Fruit fly (Drosophila melanogaster): ENCODE results near the gene CHMP2B.

Gene CHMP2B

dm6 chr3L:5133704-5134430 is 5.6 kb upstream of the CHMP2B start, which contains the start of gene Yod1 (continued):
- TF ChIP-seq slbo (GFP tag; IDR thresholded peaks at IDR 0.05) (no peak), D19A (tag; optimal IDR thresholded peaks at IDR 0.05) (no peak), NFAT (GFP tag; IDR thresholded peaks at IDR 0.05) (no peak), schlank (tag; optimal IDR thresholded peaks at IDR 0.05) (no peak), Gug (GFP tag; IDR thresholded peaks at IDR 0.05) (no peak), mld (GFP tag; IDR thresholded peaks at IDR 0.05; ENCODE audit: partially characterized antibody) (peak; percentile 50; the same call in 2 of the 3 replicates), Ets65A (GFP tag) (no peak), CG2712 (tag; optimal IDR thresholded peaks at IDR 0.05) (peak; percentile 46), ap (GFP tag; IDR thresholded peaks at IDR 0.05) (no peak), ara (GFP tag; IDR thresholded peaks at IDR 0.05) (no peak), Spps (tag; optimal IDR thresholded peaks at IDR 0.05) (no peak), Scr (GFP tag; IDR thresholded peaks at IDR 0.05; ENCODE audit: partially characterized antibody) (peak; percentile 67), zfh1 (GFP tag; IDR thresholded peaks at IDR 0.05) (no peak), CG6765 (GFP tag; optimal IDR thresholded peaks at IDR 0.05) (no peak), nerfin-1 (tag; optimal IDR thresholded peaks at IDR 0.05) (no peak), CG18619 (GFP tag; optimal IDR thresholded peaks at IDR 0.05) (no peak), MESR4 (GFP tag; optimal IDR thresholded peaks at IDR 0.05) (peak; percentile 76), danr (GFP tag; IDR thresholded peaks at IDR 0.05) (no peak), CG31224 (GFP tag; IDR thresholded peaks at IDR 0.05) (no peak), CG4360 (GFP tag; IDR thresholded peaks at IDR 0.05) (peak; percentile 42; the same call in 1 of the 2 replicates), tap (tag; optimal IDR thresholded peaks at IDR 0.05) (no peak), CHES-1-like (GFP tag; optimal IDR thresholded peaks at IDR 0.05) (no peak), yki (optimal IDR thresholded peaks at IDR 0.05) (no peak), lmd (GFP tag; IDR thresholded peaks at IDR 0.05) (no peak), CG10979 (tag; optimal IDR thresholded peaks at IDR 0.05) (no peak), CG17829 (tag; optimal IDR thresholded peaks at IDR 0.05) (peak; percentile 37), fd3F (GFP tag; optimal IDR thresholded peaks at IDR 0.05) (no peak), HmgD (GFP tag; optimal IDR thresholded peaks at IDR 0.05) (no peak), Blimp-1 (GFP tag; optimal IDR thresholded peaks at IDR 0.05) (no peak), Bteb2 (GFP tag; optimal IDR thresholded peaks at IDR 0.05) (no peak), NC2α (GFP tag; optimal IDR thresholded peaks at IDR 0.05) (no peak), Bgb (GFP tag; IDR thresholded peaks at IDR 0.05; ENCODE audit: partially characterized antibody) (peak; percentile 76; the same call in 1 of the 2 replicates), shn (GFP tag; optimal IDR thresholded peaks at IDR 0.05) (no peak), pb (GFP tag; optimal IDR thresholded peaks at IDR 0.05) (no peak), cg (GFP tag; optimal IDR thresholded peaks at IDR 0.05) (no peak), Gsc (GFP tag; IDR thresholded peaks at IDR 0.05) (no peak), stwl (tag; optimal IDR thresholded peaks at IDR 0.05) (peak; percentile 97), Fer1 (GFP tag; optimal IDR thresholded peaks at IDR 0.05) (no peak), CG10267 (tag; optimal IDR thresholded peaks at IDR 0.05) (peak; percentile 46), chif (GFP tag; optimal IDR thresholded peaks at IDR 0.05) (no peak), ci (GFP tag; IDR thresholded peaks at IDR 0.05) (no peak), Atf6 (GFP tag; IDR thresholded peaks at IDR 0.05) (no peak), grn (GFP tag; optimal IDR thresholded peaks at IDR 0.05) (no peak), CG10654 (GFP tag; optimal IDR thresholded peaks at IDR 0.05) (no peak), CG4707 (GFP tag; optimal IDR thresholded peaks at IDR 0.05) (no peak), prd (optimal IDR thresholded peaks at IDR 0.05) (no peak), prd (GFP tag; IDR thresholded peaks at IDR 0.05) (no peak), org-1 (GFP tag; optimal IDR thresholded peaks at IDR 0.05) (no peak), CG6683 (GFP tag; optimal IDR thresholded peaks at IDR 0.05) (no peak), D (optimal IDR thresholded peaks at IDR 0.05) (no peak), D (GFP tag; optimal IDR thresholded peaks at IDR 0.05) (no peak), gt (GFP tag; IDR thresholded peaks at IDR 0.05) (no peak)

Measured in whole organism, embryonic.